Fruit fly (Drosophila melanogaster) whole organism, embryonic: Measurements from ENCODE around the gene CG17752.
A peak's percentile ranks its signal among the peaks of the same experiment; 100 is the strongest.

ENCODE experiments used
- ATbp ChIP-seq: fragments of 200-800 bp; sonication (Bioruptor generic); optimal IDR thresholded peaks from 2 replicates; lab custom pipeline; 2017; ENCODE audit warnings: missing biosample characterization, mild to moderate bottlenecking, missing genetic modification characterization, missing genetic modification reagents
- Adf1 ChIP-seq: fragments of 200-800 bp; sonication (Bioruptor generic); IDR thresholded peaks from 2 replicates; pipeline ENCODE4 v1.3.6; 2022; ENCODE audit warnings: missing biosample characterization, missing genetic modification characterization
- CG10147 ChIP-seq: fragments of 200-800 bp; sonication (Bioruptor generic); optimal IDR thresholded peaks from 2 replicates; lab custom pipeline; 2019; ENCODE audit warnings: missing biosample characterization, mild to moderate bottlenecking, missing genetic modification characterization, moderate library complexity
- CG10431 ChIP-seq: fragments of 200-800 bp; sonication (Bioruptor generic); optimal IDR thresholded peaks from 3 replicates; lab custom pipeline; 2018; ENCODE audit warnings: missing biosample characterization, mild to moderate bottlenecking, missing genetic modification characterization
- CG13775 ChIP-seq: fragments of 200-800 bp; sonication (Bioruptor generic); optimal IDR thresholded peaks from 3 replicates; lab custom pipeline; 2017; ENCODE audit warnings: missing biosample characterization, mild to moderate bottlenecking, missing genetic modification characterization
- CG14050 ChIP-seq: fragments of 200-800 bp; sonication (Bioruptor generic); IDR thresholded peaks from 3 replicates; pipeline ENCODE4 v1.3.6; 2022; ENCODE audit warnings: missing biosample characterization, missing genetic modification characterization
- CG14667 ChIP-seq: fragments of 200-800 bp; sonication (Bioruptor generic); IDR thresholded peaks from 2 replicates; pipeline ENCODE4 v1.3.6; 2022; ENCODE audit warnings: missing biosample characterization, missing genetic modification characterization
- CG15601 ChIP-seq: fragments of 200-800 bp; sonication (Bioruptor generic); optimal IDR thresholded peaks from 3 replicates; lab custom pipeline; 2019; ENCODE audit warnings: missing biosample characterization, mild to moderate bottlenecking, missing genetic modification characterization, moderate library complexity
- CG3065 ChIP-seq: fragments of 200-800 bp; sonication (Bioruptor generic); optimal IDR thresholded peaks from 2 replicates; lab custom pipeline; 2016; ENCODE audit warnings: missing biosample characterization, missing genetic modification characterization
- CG3838 ChIP-seq: fragments of 200-800 bp; sonication (Bioruptor generic); optimal IDR thresholded peaks from 3 replicates; lab custom pipeline; 2016; ENCODE audit warnings: missing biosample characterization, missing genetic modification characterization
- CG4820 ChIP-seq: fragments of 200-800 bp; sonication (Bioruptor generic); optimal IDR thresholded peaks from 3 replicates; lab custom pipeline; 2016; ENCODE audit warnings: missing biosample characterization, missing genetic modification characterization
- CG5180 ChIP-seq: fragments of 200-800 bp; sonication (Bioruptor generic); optimal IDR thresholded peaks from 3 replicates; lab custom pipeline; 2017; ENCODE audit warnings: missing biosample characterization, missing genetic modification characterization, mild to moderate bottlenecking, moderate library complexity, missing genetic modification reagents
- CG6791 ChIP-seq: fragments of 200-800 bp; sonication (Bioruptor generic); IDR thresholded peaks from 3 replicates; pipeline ENCODE4 v1.3.6; 2022; ENCODE audit warnings: missing biosample characterization, missing genetic modification characterization; ENCODE audit not compliant: partially characterized antibody
- D19A ChIP-seq: fragments of 200-800 bp; optimal IDR thresholded peaks from 3 replicates; lab custom pipeline; 2019; ENCODE audit warnings: missing biosample characterization, mild to moderate bottlenecking, missing genetic modification characterization, moderate library complexity
- ERR ChIP-seq: fragments of 200-800 bp; sonication (Bioruptor generic); optimal IDR thresholded peaks from 2 replicates; lab custom pipeline; 2016; ENCODE audit warnings: missing biosample characterization, missing genetic modification characterization
- Eip74EF ChIP-seq, 2 experiments: fragments of 200-800 bp in 1 of 2; fragments of >200 bp in 1 of 2; sonication (Bioruptor generic) in 1 of 2; optimal IDR thresholded peaks; 2 replicates each; lab custom pipeline; 2017 to 2019; ENCODE audit warnings: missing biosample characterization in 2 of 2, missing genetic modification characterization in 2 of 2, mild to moderate bottlenecking in 1 of 2, moderate library complexity in 1 of 2
- GATAe ChIP-seq: fragments of 200-800 bp; sonication (Bioruptor generic); conservative IDR thresholded peaks from 2 replicates; pipeline ENCODE4 v1.3.6; 2022; ENCODE audit warnings: missing biosample characterization, missing genetic modification characterization
- Gug ChIP-seq: fragments of 200-800 bp; sonication (Bioruptor generic); IDR thresholded peaks from 4 replicates; pipeline ENCODE4 v1.3.6; 2022; ENCODE audit warnings: missing biosample characterization, missing genetic modification characterization
- HLHmδ ChIP-seq: fragments of 200-800 bp; sonication (Bioruptor generic); optimal IDR thresholded peaks from 2 replicates; lab custom pipeline; 2018; ENCODE audit warnings: missing biosample characterization, mild to moderate bottlenecking, missing genetic modification characterization, moderate library complexity
- Hand ChIP-seq: fragments of 200-800 bp; sonication (Bioruptor generic); optimal IDR thresholded peaks from 2 replicates; lab custom pipeline; 2017; ENCODE audit warnings: mild to moderate bottlenecking, missing biosample characterization, missing genetic modification reagents, missing genetic modification characterization
- Nf-YA ChIP-seq: fragments of 200-800 bp; sonication (Bioruptor generic); IDR thresholded peaks from 2 replicates; pipeline ENCODE4 v1.3.6; 2022; ENCODE audit warnings: missing biosample characterization, missing genetic modification characterization
- Oli ChIP-seq: fragments of 200-800 bp; sonication (Bioruptor generic); optimal IDR thresholded peaks from 2 replicates; lab custom pipeline; 2018; ENCODE audit warnings: missing biosample characterization, mild to moderate bottlenecking, missing genetic modification characterization, moderate library complexity
- PHDP ChIP-seq: fragments of 200-800 bp; sonication (Bioruptor generic); optimal IDR thresholded peaks from 3 replicates; lab custom pipeline; 2018; ENCODE audit warnings: missing biosample characterization, mild to moderate bottlenecking, missing genetic modification characterization, moderate library complexity
- Sox100B ChIP-seq: fragments of 200-800 bp; sonication (Bioruptor generic); optimal IDR thresholded peaks from 3 replicates; lab custom pipeline; 2018; ENCODE audit warnings: missing biosample characterization, mild to moderate bottlenecking, missing genetic modification characterization
- Tbp ChIP-seq: fragments of >200 bp; optimal IDR thresholded peaks from 2 replicates; lab custom pipeline; 2018; ENCODE audit warnings: missing biosample characterization, missing genetic modification characterization
- bsh ChIP-seq, 2 experiments: fragments of 200-800 bp; sonication (Bioruptor generic); optimal IDR thresholded peaks; 2 replicates each; lab custom pipeline; 2017 to 2018; ENCODE audit warnings: mild to moderate bottlenecking in 2 of 2, missing biosample characterization in 2 of 2, missing genetic modification characterization in 2 of 2, moderate library complexity in 1 of 2
- cato ChIP-seq: fragments of 200-800 bp; sonication (Bioruptor generic); optimal IDR thresholded peaks from 2 replicates; lab custom pipeline; 2016; ENCODE audit warnings: missing biosample characterization, missing genetic modification characterization, borderline replicate concordance
- ci ChIP-seq: fragments of 200-800 bp; sonication (Bioruptor generic); IDR thresholded peaks from 3 replicates; pipeline ENCODE4 v1.3.6; 2022; ENCODE audit warnings: missing biosample characterization, missing genetic modification characterization
- crol ChIP-seq: fragments of 200-800 bp; sonication (Bioruptor generic); IDR thresholded peaks from 2 replicates; pipeline ENCODE4 v1.3.6; 2022; ENCODE audit warnings: missing biosample characterization, missing genetic modification characterization
- dati ChIP-seq: fragments of 200-800 bp; sonication (Bioruptor generic); IDR thresholded peaks from 2 replicates; pipeline ENCODE4 v1.3.6; 2022; ENCODE audit warnings: missing biosample characterization, missing genetic modification characterization
- fd102C ChIP-seq: fragments of 200-800 bp; sonication (Bioruptor generic); optimal IDR thresholded peaks from 2 replicates; lab custom pipeline; 2018; ENCODE audit warnings: missing biosample characterization, mild to moderate bottlenecking, missing genetic modification characterization, moderate library complexity
- hbn ChIP-seq: fragments of 200-800 bp; sonication (Bioruptor generic); IDR thresholded peaks from 2 replicates; pipeline ENCODE4 v1.3.6; 2022; ENCODE audit warnings: missing biosample characterization, missing genetic modification characterization; ENCODE audit not compliant: partially characterized antibody
- hkb ChIP-seq, 2 experiments: fragments of 200-800 bp in 1 of 2; fragments of >200 bp in 1 of 2; sonication (Bioruptor generic) in 1 of 2; IDR thresholded peaks in 1 of 2; optimal IDR thresholded peaks in 1 of 2; 2 replicates each; pipeline versions ENCODE4 v1.3.6 to Lab custom; 2017 to 2022; ENCODE audit warnings: missing biosample characterization in 1 of 2, missing genetic modification characterization in 1 of 2
- kah ChIP-seq: fragments of 200-800 bp; sonication (Bioruptor generic); optimal IDR thresholded peaks from 2 replicates; lab custom pipeline; 2018; ENCODE audit warnings: missing biosample characterization, mild to moderate bottlenecking, missing genetic modification characterization
- knrl ChIP-seq: fragments of 200-800 bp; sonication (Bioruptor generic); IDR thresholded peaks from 3 replicates; pipeline ENCODE4 v1.3.6; 2022; ENCODE audit warnings: missing biosample characterization, missing genetic modification characterization; ENCODE audit not compliant: partially characterized antibody
- mirr ChIP-seq: fragments of 200-800 bp; sonication (Bioruptor generic); optimal IDR thresholded peaks from 3 replicates; lab custom pipeline; 2018; ENCODE audit warnings: missing biosample characterization, mild to moderate bottlenecking, missing genetic modification characterization
- oc ChIP-seq: fragments of 200-800 bp; sonication (Bioruptor generic); optimal IDR thresholded peaks from 2 replicates; lab custom pipeline; 2018; ENCODE audit warnings: missing biosample characterization, mild to moderate bottlenecking, missing genetic modification characterization, moderate library complexity
- org-1 ChIP-seq: fragments of 200-800 bp; sonication (Bioruptor generic); optimal IDR thresholded peaks from 2 replicates; lab custom pipeline; 2017; ENCODE audit warnings: missing biosample characterization, missing genetic modification characterization
- pan ChIP-seq, 4 experiments: fragments of >200 bp in 3 of 4; fragments of 200-800 bp in 1 of 4; sonication (Bioruptor generic) in 1 of 4; optimal IDR thresholded peaks in 3 of 4; IDR thresholded peaks in 1 of 4; 2 replicates each; pipeline versions ENCODE4 v1.3.6 to Lab custom; 2017 to 2022; ENCODE audit warnings: missing biosample characterization in 2 of 4, missing genetic modification characterization in 2 of 4, mixed read lengths in 1 of 4
- repo ChIP-seq: fragments of 200-800 bp; sonication (Bioruptor generic); optimal IDR thresholded peaks from 2 replicates; lab custom pipeline; 2016; ENCODE audit warnings: missing biosample characterization, missing genetic modification characterization
- row ChIP-seq: fragments of 200-800 bp; sonication (Bioruptor generic); IDR thresholded peaks from 3 replicates; pipeline ENCODE4 v1.3.6; 2022; ENCODE audit warnings: missing biosample characterization, missing genetic modification characterization
- run ChIP-seq: fragments of 200-800 bp; sonication (Bioruptor generic); optimal IDR thresholded peaks from 3 replicates; lab custom pipeline; 2018; ENCODE audit warnings: missing biosample characterization, mild to moderate bottlenecking, missing genetic modification characterization
- sens ChIP-seq: fragments of 200-800 bp; sonication (Bioruptor generic); peaks from one replicate; lab custom pipeline; 2016; ENCODE audit warnings: missing biosample characterization, missing genetic modification characterization
- seq ChIP-seq: fragments of 200-800 bp; sonication (Bioruptor generic); IDR thresholded peaks from 2 replicates; pipeline ENCODE4 v1.3.6; 2022; ENCODE audit warnings: missing biosample characterization, missing genetic modification characterization
- sug ChIP-seq: fragments of 200-800 bp; optimal IDR thresholded peaks from 2 replicates; lab custom pipeline; 2019; ENCODE audit warnings: missing biosample characterization, mild to moderate bottlenecking, missing genetic modification characterization, moderate library complexity
- tap ChIP-seq: fragments of 200-800 bp; optimal IDR thresholded peaks from 3 replicates; lab custom pipeline; 2019; ENCODE audit warnings: missing biosample characterization, mild to moderate bottlenecking, missing genetic modification characterization, moderate library complexity
- z ChIP-seq: fragments of 200-800 bp; sonication (Bioruptor generic); IDR thresholded peaks from 3 replicates; pipeline ENCODE4 v1.3.6; 2022; ENCODE audit warnings: missing biosample characterization, missing genetic modification characterization
- zen ChIP-seq: fragments of 200-800 bp; sonication (Bioruptor generic); optimal IDR thresholded peaks from 3 replicates; lab custom pipeline; 2018; ENCODE audit warnings: missing biosample characterization, mild to moderate bottlenecking, missing genetic modification characterization, moderate library complexity
- zf30C ChIP-seq: fragments of 200-800 bp; sonication (Bioruptor generic); optimal IDR thresholded peaks from 3 replicates; lab custom pipeline; 2018; ENCODE audit warnings: missing biosample characterization, mild to moderate bottlenecking, missing genetic modification characterization

Gene CG17752

DNA sequence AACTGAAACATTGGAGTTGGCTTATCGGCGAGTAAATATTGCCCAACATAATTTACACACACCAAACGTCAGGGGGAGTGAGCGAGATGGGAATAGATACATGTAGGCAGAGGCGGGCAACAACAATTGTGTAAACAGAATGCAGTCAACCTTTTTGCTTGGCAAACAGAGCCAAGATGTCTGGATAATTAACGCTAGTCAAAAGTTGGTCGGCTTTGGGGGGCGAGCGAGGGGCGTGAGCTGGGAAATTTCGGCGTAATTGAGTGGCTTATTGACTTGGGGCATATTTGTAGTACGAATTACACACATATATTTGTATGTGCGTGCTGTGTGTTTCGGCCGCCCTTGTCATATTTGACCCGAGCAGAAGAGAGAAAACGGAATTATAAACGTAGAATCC lies 25.2 kb upstream of the CG17752 start (continued):
- peak; percentile 93 for TF ChIP-seq fd102C (GFP tag; lab: Kevin White, UChicago)
- TF ChIP-seq CG15601 (tag; lab: Kevin White, UChicago) = peak; percentile 95
- peak; percentile 78 for TF ChIP-seq CG3838 (GFP tag; lab: Kevin White, UChicago)
- TF ChIP-seq crol = peak; percentile 79
- TF ChIP-seq Adf1 (GFP tag; lab: Robert Waterston, UW) = no peak
- no peak for TF ChIP-seq hkb (optimal IDR thresholded peaks at IDR 0.05; lab: Kevin White, UChicago)
- TF ChIP-seq hkb (GFP tag; IDR thresholded peaks at IDR 0.05; lab: Robert Waterston, UW) = peak; percentile 83
- peak; percentile 70 for TF ChIP-seq zen
- TF ChIP-seq ATbp (GFP tag; lab: Kevin White, UChicago) = peak; percentile 97
- TF ChIP-seq ERR (GFP tag; lab: Kevin White, UChicago) = no peak
- peak in 1 of 2 experiments; percentile 89 for TF ChIP-seq bsh (GFP tag; optimal IDR thresholded peaks at IDR 0.05; lab: Kevin White, UChicago)
- TF ChIP-seq GATAe (GFP tag; lab: Robert Waterston, UW) = no peak
- TF ChIP-seq Hand (GFP tag; lab: Kevin White, UChicago) = peak; percentile 22
- TF ChIP-seq oc (tag; lab: Kevin White, UChicago) = peak; percentile 74
- TF ChIP-seq sens (GFP tag; lab: Kevin White, UChicago) = peak; percentile 98
- no peak for TF ChIP-seq sug (tag; lab: Kevin White, UChicago)
- TF ChIP-seq Sox100B = peak; percentile 92
- TF ChIP-seq tap = peak; percentile 84
- TF ChIP-seq Oli = peak; percentile 68
- no peak for TF ChIP-seq row (GFP tag; lab: Robert Waterston, UW)
- TF ChIP-seq CG4820 (GFP tag; lab: Kevin White, UChicago) = peak; percentile 68
- peak; percentile 91 for TF ChIP-seq ci
- TF ChIP-seq run (tag; lab: Kevin White, UChicago) = peak; percentile 73
- TF ChIP-seq CG10147 (GFP tag; lab: Kevin White, UChicago) = peak; percentile 56
- no peak for TF ChIP-seq CG14667
- peak; percentile 53; the same call in 1 of the 3 replicates for TF ChIP-seq CG14050 (GFP tag; lab: Robert Waterston, UW)
- 0 out of 2 replicates have a peak, but pooled peaks have one; percentile 38 for TF ChIP-seq dati (GFP tag; lab: Robert Waterston, UW)
- TF ChIP-seq cato (GFP tag; lab: Kevin White, UChicago) = peak; percentile 74
- TF ChIP-seq Gug (GFP tag; lab: Robert Waterston, UW) = no peak
- peak; percentile 91 for TF ChIP-seq org-1 (GFP tag; lab: Kevin White, UChicago)
- TF ChIP-seq mirr (GFP tag; lab: Kevin White, UChicago) = peak; percentile 84
- no peak for TF ChIP-seq hbn
- TF ChIP-seq CG13775 (GFP tag; lab: Kevin White, UChicago) = peak; percentile 72
- TF ChIP-seq seq = peak; percentile 71
- TF ChIP-seq CG10431 (GFP tag; lab: Kevin White, UChicago) = peak; percentile 92
- TF ChIP-seq zf30C (GFP tag; lab: Kevin White, UChicago) = no peak
- peak; percentile 81 for TF ChIP-seq CG3065
- TF ChIP-seq CG6791 (GFP tag; lab: Robert Waterston, UW) = no peak
- TF ChIP-seq Eip74EF (GFP tag; optimal IDR thresholded peaks at IDR 0.05; lab: Kevin White, UChicago) = peak in 1 of 2 experiments; percentile 56
- TF ChIP-seq HLHmδ (GFP tag; lab: Kevin White, UChicago) = peak; percentile 98
- peak; percentile 85 for TF ChIP-seq CG5180 (GFP tag; lab: Kevin White, UChicago)
- peak; percentile 83 for TF ChIP-seq repo
- no peak for TF ChIP-seq Tbp
- peak; percentile 75 for TF ChIP-seq Nf-YA
- TF ChIP-seq D19A (tag; lab: Kevin White, UChicago) = peak; percentile 74
- no peak for TF ChIP-seq pan (optimal IDR thresholded peaks at IDR 0.05; lab: Kevin White, UChicago)
- TF ChIP-seq pan (GFP tag; optimal IDR thresholded peaks at IDR 0.05 in 1 of 2, IDR thresholded peaks at IDR 0.05 in 1 of 2) = peak in 1 of 2 experiments; percentile 74
- TF ChIP-seq knrl (GFP tag; lab: Robert Waterston, UW) = no peak
- peak; percentile 65 for TF ChIP-seq z (GFP tag; lab: Robert Waterston, UW)
- peak; percentile 73 for TF ChIP-seq kah
- peak; percentile 85 for TF ChIP-seq PHDP (tag; lab: Kevin White, UChicago)
